Comparison of ENCODE assay signal across 4 worm cellular contexts in the genomic region with DNA sequence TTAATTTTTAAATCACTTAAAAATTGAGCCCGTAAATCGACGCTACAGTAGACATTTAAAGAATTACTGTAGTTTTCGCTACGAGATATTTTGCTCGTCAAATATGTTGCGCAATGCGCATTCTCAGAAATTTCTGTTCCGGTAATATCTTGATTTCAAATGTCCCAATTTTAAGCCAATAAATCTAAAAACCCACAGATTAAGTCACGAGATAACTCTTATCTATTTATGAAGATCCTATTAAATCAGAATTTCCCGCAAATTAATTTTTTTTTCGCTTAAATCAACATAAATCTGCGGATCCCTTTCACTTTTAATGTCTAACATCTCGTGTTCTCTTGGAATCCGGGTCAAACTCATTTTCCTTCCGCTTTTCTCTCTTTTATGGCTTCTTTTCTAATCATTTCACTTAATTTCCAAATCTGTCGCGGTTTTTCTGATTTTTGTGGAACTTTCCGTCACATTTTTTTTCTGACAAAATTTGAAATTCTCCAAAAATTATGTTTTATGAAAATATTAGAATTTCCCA.
A peak's percentile ranks its signal among the peaks of the same experiment; 100 is the strongest.
TF ChIP-seq lines count a peak whose summit lies in the region.

No protein-coding gene starts in this region.

TF ChIP-seq in whole organism, L1 larva, 84 proteins besides CTCF, POLR2A, EP300 and RAD21:
- TF ChIP-seq fkh-8 (tag; optimal IDR thresholded peaks at IDR 0.05; lab: Kevin White, UChicago) (peak; percentile 28), mef-2 (tag; optimal IDR thresholded peaks at IDR 0.05; lab: Kevin White, UChicago) (no peak), egl-13 (tag; optimal IDR thresholded peaks at IDR 0.05; lab: Kevin White, UChicago) (peak; percentile 21), blmp-1 (tag; optimal IDR thresholded peaks at IDR 0.05; lab: Kevin White, UChicago) (peak; percentile 96), dsc-1 (tag; optimal IDR thresholded peaks at IDR 0.05; lab: Kevin White, UChicago) (peak; percentile 90), nhr-47 (tag; optimal IDR thresholded peaks at IDR 0.05; lab: Kevin White, UChicago) (peak; percentile 21)
TF ChIP-seq in whole organism, L1 larva: peak in this region for 5.

TF ChIP-seq in whole organism, L2 larva, 48 proteins besides CTCF, POLR2A, EP300 and RAD21:
- peak; percentile 72 for TF ChIP-seq sem-4 (tag; optimal IDR thresholded peaks at IDR 0.05; lab: Kevin White, UChicago)
- TF ChIP-seq blmp-1 (tag; optimal IDR thresholded peaks at IDR 0.05; lab: Kevin White, UChicago; ENCODE audit: insufficient read depth) = peak; percentile 3
- no peak for TF ChIP-seq Y55F3AM.14 (GFP tag; optimal IDR thresholded peaks at IDR 0.05; lab: Kevin White, UChicago)

TF ChIP-seq in whole organism, L3 larva, 47 proteins besides CTCF, POLR2A, EP300 and RAD21:
- peak; percentile 70 for TF ChIP-seq nhr-23 (tag; optimal IDR thresholded peaks at IDR 0.05; lab: Kevin White, UChicago)
- no peak for TF ChIP-seq fkh-10 (GFP tag; optimal IDR thresholded peaks at IDR 0.05; lab: Kevin White, UChicago)
- no peak for TF ChIP-seq ceh-28 (tag; optimal IDR thresholded peaks at IDR 0.05; lab: Kevin White, UChicago)
- TF ChIP-seq aly-2 (tag; optimal IDR thresholded peaks at IDR 0.05; lab: Kevin White, UChicago) = no peak

TF ChIP-seq in whole organism, mixed stage, embryonic, 35 proteins besides CTCF, POLR2A, EP300 and RAD21:
- TF ChIP-seq blmp-1 (tag; optimal IDR thresholded peaks at IDR 0.05; lab: Kevin White, UChicago) = peak; percentile 61
- no peak for TF ChIP-seq nhr-12 (tag; optimal IDR thresholded peaks at IDR 0.05; lab: Kevin White, UChicago)
- no peak for TF ChIP-seq nhr-2 (tag; optimal IDR thresholded peaks at IDR 0.05; lab: Kevin White, UChicago)
- no peak for TF ChIP-seq ham-2 (GFP tag; optimal IDR thresholded peaks at IDR 0.05; lab: Kevin White, UChicago)
- peak; percentile 32 for TF ChIP-seq elt-1 (tag; optimal IDR thresholded peaks at IDR 0.05; lab: Kevin White, UChicago; ENCODE audit: borderline replicate concordance, insufficient read depth)
TF ChIP-seq in whole organism, mixed stage, embryonic: peak in this region for 2.
